Worm (Caenorhabditis elegans) whole organism, mixed stage, embryonic: ENCODE results near the gene snrp-3.

Source experiments
- M03D4.4 ChIP-seq: sonication (generic microtip); optimal IDR thresholded peaks from 2 replicates; lab custom pipeline; 2017; ENCODE audit warnings: mild to moderate bottlenecking, missing genetic modification characterization, missing compliant biosample characterization
- bed-3 ChIP-seq: fragments of 200-800 bp; sonication (Bioruptor generic); optimal IDR thresholded peaks from 3 replicates; lab custom pipeline; 2018; ENCODE audit warnings: mild to moderate bottlenecking, missing genetic modification characterization, moderate library complexity, missing compliant biosample characterization
- blmp-1 ChIP-seq: fragments of 150-350 bp; optimal IDR thresholded peaks from 2 replicates; lab custom pipeline; 2014; ENCODE audit warnings: missing biosample characterization, missing genetic modification characterization
- ceh-39 ChIP-seq: fragments of 150-350 bp; optimal IDR thresholded peaks from 2 replicates; lab custom pipeline; 2014; ENCODE audit warnings: missing biosample characterization, missing genetic modification characterization
- ceh-43 ChIP-seq: fragments of 200-800 bp; sonication (Bioruptor generic); optimal IDR thresholded peaks from 2 replicates; lab custom pipeline; 2018; ENCODE audit warnings: mild to moderate bottlenecking, missing genetic modification characterization, moderate library complexity, missing compliant biosample characterization
- ceh-83 ChIP-seq: fragments of 200-800 bp; sonication (Bioruptor generic); optimal IDR thresholded peaks from 2 replicates; lab custom pipeline; 2018; ENCODE audit warnings: mild to moderate bottlenecking, missing genetic modification characterization, missing compliant biosample characterization
- ces-1 ChIP-seq: fragments of 150-350 bp; optimal IDR thresholded peaks from 2 replicates; lab custom pipeline; 2014; ENCODE audit warnings: missing biosample characterization, missing genetic modification reagents, missing genetic modification characterization
- cnd-1 ChIP-seq: fragments of 200-800 bp; sonication (Bioruptor generic); optimal IDR thresholded peaks from 2 replicates; lab custom pipeline; 2018; ENCODE audit warnings: mild to moderate bottlenecking, missing genetic modification characterization, missing compliant biosample characterization
- drap-1 ChIP-seq: fragments of 200-800 bp; sonication (Bioruptor generic); optimal IDR thresholded peaks from 3 replicates; lab custom pipeline; 2018; ENCODE audit warnings: mild to moderate bottlenecking, missing genetic modification characterization, missing compliant biosample characterization
- elt-1 ChIP-seq: sonication (generic microtip); optimal IDR thresholded peaks from 2 replicates; lab custom pipeline; 2017; ENCODE audit warnings: missing genetic modification characterization, mild to moderate bottlenecking, missing compliant biosample characterization, antibody characterized with exemption, moderate library complexity, borderline replicate concordance; ENCODE audit not compliant: insufficient read depth
- elt-3 ChIP-seq: fragments of 150-350 bp; optimal IDR thresholded peaks from 2 replicates; lab custom pipeline; 2014; ENCODE audit warnings: missing biosample characterization, missing genetic modification characterization
- flh-1 ChIP-seq: fragments of 200-800 bp; sonication (Bioruptor generic); optimal IDR thresholded peaks from 2 replicates; lab custom pipeline; 2018; ENCODE audit warnings: mild to moderate bottlenecking, missing genetic modification characterization, moderate library complexity, missing compliant biosample characterization
- ham-2 ChIP-seq: fragments of 200-800 bp; sonication (Bioruptor generic); optimal IDR thresholded peaks from 2 replicates; lab custom pipeline; 2018; ENCODE audit warnings: mild to moderate bottlenecking, missing genetic modification characterization, missing compliant biosample characterization
- hlh-1 ChIP-seq: fragments of 150-350 bp; optimal IDR thresholded peaks from 2 replicates; lab custom pipeline; 2014; ENCODE audit warnings: missing biosample characterization, missing genetic modification reagents, missing genetic modification characterization
- lin-13 ChIP-seq: fragments of 150-350 bp; optimal IDR thresholded peaks from 2 replicates; lab custom pipeline; 2014; ENCODE audit warnings: missing biosample characterization, missing genetic modification characterization
- lin-32 ChIP-seq: fragments of 200-800 bp; sonication (Bioruptor generic); optimal IDR thresholded peaks from 2 replicates; lab custom pipeline; 2018; ENCODE audit warnings: mild to moderate bottlenecking, missing genetic modification characterization, missing compliant biosample characterization
- lsy-2 ChIP-seq: fragments of 150-350 bp; optimal IDR thresholded peaks from 2 replicates; lab custom pipeline; 2014; ENCODE audit warnings: missing biosample characterization, missing genetic modification characterization
- mab-5 ChIP-seq: fragments of 150-350 bp; optimal IDR thresholded peaks from 2 replicates; lab custom pipeline; 2014; ENCODE audit warnings: missing biosample characterization, missing genetic modification characterization
- mep-1 ChIP-seq: fragments of 150-350 bp; optimal IDR thresholded peaks from 2 replicates; lab custom pipeline; 2017; ENCODE audit warnings: missing biosample characterization, missing genetic modification reagents, missing genetic modification characterization, inconsistent platforms
- mls-2 ChIP-seq: sonication (generic microtip); optimal IDR thresholded peaks from 2 replicates; lab custom pipeline; 2016; ENCODE audit warnings: mild to moderate bottlenecking, missing genetic modification characterization, moderate library complexity, missing compliant biosample characterization
- nhr-12 ChIP-seq: fragments of 150-350 bp; optimal IDR thresholded peaks from 2 replicates; lab custom pipeline; 2014; ENCODE audit warnings: missing biosample characterization, missing genetic modification characterization
- nhr-2 ChIP-seq: fragments of 150-350 bp; optimal IDR thresholded peaks from 2 replicates; lab custom pipeline; 2014; ENCODE audit warnings: missing biosample characterization, missing genetic modification characterization
- nhr-237 ChIP-seq: fragments of 150-350 bp; optimal IDR thresholded peaks from 2 replicates; lab custom pipeline; 2014; ENCODE audit warnings: missing biosample characterization, missing genetic modification characterization
- nhr-76 ChIP-seq: sonication (generic microtip); optimal IDR thresholded peaks from 2 replicates; lab custom pipeline; 2017; ENCODE audit warnings: missing biosample characterization, missing genetic modification characterization
- pha-4 ChIP-seq: fragments of 150-350 bp; optimal IDR thresholded peaks from 2 replicates; lab custom pipeline; 2018; ENCODE audit warnings: missing biosample characterization, missing genetic modification reagents, missing genetic modification characterization
- sem-2 ChIP-seq: fragments of 200-800 bp; sonication (Bioruptor generic); optimal IDR thresholded peaks from 2 replicates; lab custom pipeline; 2018; ENCODE audit warnings: mild to moderate bottlenecking, missing genetic modification characterization, missing compliant biosample characterization
- sptf-1 ChIP-seq: sonication (generic microtip); optimal IDR thresholded peaks from 2 replicates; lab custom pipeline; 2017; ENCODE audit warnings: mild to moderate bottlenecking, missing genetic modification characterization, moderate library complexity, missing compliant biosample characterization
- tbx-8 ChIP-seq: fragments of 200-800 bp; sonication (Bioruptor generic); optimal IDR thresholded peaks from 2 replicates; lab custom pipeline; 2018; ENCODE audit warnings: mild to moderate bottlenecking, missing genetic modification characterization, moderate library complexity, missing compliant biosample characterization
- unc-120 ChIP-seq: sonication (generic microtip); optimal IDR thresholded peaks from 2 replicates; lab custom pipeline; 2017; ENCODE audit warnings: missing genetic modification characterization, missing compliant biosample characterization; ENCODE audit not compliant: poor library complexity, severe bottlenecking
- unc-39 ChIP-seq: fragments of 150-350 bp; optimal IDR thresholded peaks from 2 replicates; lab custom pipeline; 2014; ENCODE audit warnings: missing biosample characterization, missing genetic modification characterization
- unc-62 ChIP-seq: fragments of 150-350 bp; optimal IDR thresholded peaks from 2 replicates; lab custom pipeline; 2014; ENCODE audit warnings: missing biosample characterization, missing genetic modification reagents, missing genetic modification characterization
- zip-8 ChIP-seq: fragments of 150-350 bp; optimal IDR thresholded peaks from 2 replicates; lab custom pipeline; 2014; ENCODE audit warnings: missing biosample characterization, missing genetic modification characterization
- ztf-11 ChIP-seq: fragments of 150-350 bp; optimal IDR thresholded peaks from 2 replicates; lab custom pipeline; 2014; ENCODE audit warnings: missing biosample characterization, missing genetic modification characterization

snrp-3 gene

DNA sequence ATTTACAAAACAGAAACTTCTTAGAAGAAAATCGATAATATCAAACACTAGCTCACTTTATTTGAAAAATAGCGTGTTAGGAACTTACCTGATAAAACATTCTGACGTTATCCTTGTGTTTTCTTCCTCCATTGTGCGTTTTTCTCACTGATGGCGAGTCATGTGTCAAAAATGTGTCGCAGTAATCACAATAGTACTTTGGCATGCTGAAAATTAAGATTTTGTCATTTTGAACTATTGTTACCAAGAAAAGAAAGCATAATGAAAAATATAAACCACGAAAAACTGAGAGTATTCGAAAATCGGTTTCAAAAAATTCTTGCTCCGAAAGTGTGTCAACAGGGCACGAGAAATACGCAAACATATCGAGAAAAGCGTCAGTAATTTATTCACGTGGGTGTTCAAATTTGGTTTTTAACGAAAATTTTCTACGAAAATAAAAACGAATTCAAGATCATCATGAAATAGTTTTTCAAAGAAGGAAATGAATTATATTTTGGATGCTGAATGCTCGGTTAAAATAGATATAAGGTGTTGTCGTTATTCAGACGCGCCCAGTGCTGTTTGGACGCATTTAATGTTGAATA, at the start of gene snrp-3:
Gene snrp-3, minus strand, starts transcription at position 206 of the 587 bp plus-strand sequence.
- TF ChIP-seq unc-120 (tag; lab: Kevin White, UChicago) (peak; percentile 50), hlh-1 (peak; percentile 38), flh-1 (GFP tag; lab: Kevin White, UChicago) (no peak), elt-1 (tag; lab: Kevin White, UChicago) (no peak), drap-1 (GFP tag; lab: Kevin White, UChicago) (no peak), pha-4 (tag; lab: Kevin White, UChicago) (peak; percentile 79), mls-2 (tag; lab: Kevin White, UChicago) (no peak), sptf-1 (no peak), ceh-43 (GFP tag; lab: Kevin White, UChicago) (no peak), ceh-39 (tag; lab: Kevin White, UChicago) (peak; percentile 54), ceh-83 (GFP tag; lab: Kevin White, UChicago) (no peak), mep-1 (tag; lab: Kevin White, UChicago) (peak; percentile 79), nhr-237 (tag; lab: Kevin White, UChicago) (peak; percentile 76), ces-1 (peak; percentile 71), nhr-2 (tag; lab: Kevin White, UChicago) (no peak), elt-3 (tag; lab: Kevin White, UChicago) (no peak), lsy-2 (tag; lab: Kevin White, UChicago) (peak; percentile 72), nhr-12 (tag; lab: Kevin White, UChicago) (no peak), blmp-1 (tag; lab: Kevin White, UChicago) (no peak), zip-8 (tag; lab: Kevin White, UChicago) (no peak), cnd-1 (tag; lab: Kevin White, UChicago) (peak; percentile 58), unc-62 (peak; percentile 11), lin-13 (tag; lab: Kevin White, UChicago) (peak; percentile 41)

DNA sequence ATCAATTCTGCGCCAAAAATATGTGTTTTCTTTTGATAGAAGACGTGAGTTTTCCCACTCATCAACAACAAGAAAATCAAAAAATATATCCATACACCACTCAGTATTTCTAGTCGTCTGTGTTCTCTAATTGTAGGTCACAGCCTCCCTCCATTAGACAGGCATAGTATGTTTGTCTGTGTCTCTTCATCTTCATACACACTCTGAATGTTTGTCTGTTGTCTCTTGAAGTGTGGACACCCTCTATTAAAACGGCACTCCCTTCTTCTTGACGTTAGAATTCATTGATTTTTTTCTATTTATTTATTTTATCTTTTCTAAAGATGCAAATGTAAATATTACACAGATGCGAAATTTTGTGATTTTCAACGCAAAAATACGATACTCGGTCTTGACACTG, 49.7 kb upstream of the snrp-3 start:
- TF ChIP-seq lsy-2 (tag; lab: Kevin White, UChicago) (no peak), nhr-2 (tag; lab: Kevin White, UChicago) (no peak), elt-1 (tag; lab: Kevin White, UChicago) (no peak), flh-1 (GFP tag; lab: Kevin White, UChicago) (no peak), nhr-12 (tag; lab: Kevin White, UChicago) (no peak), pha-4 (tag; lab: Kevin White, UChicago) (peak; percentile 35), nhr-76 (tag; lab: Kevin White, UChicago) (no peak), sem-2 (no peak), lin-32 (GFP tag; lab: Kevin White, UChicago) (no peak), ztf-11 (tag; lab: Kevin White, UChicago) (no peak), hlh-1 (peak; percentile 11), mls-2 (tag; lab: Kevin White, UChicago) (no peak), elt-3 (tag; lab: Kevin White, UChicago) (no peak), nhr-237 (tag; lab: Kevin White, UChicago) (no peak), ceh-39 (tag; lab: Kevin White, UChicago) (no peak), zip-8 (tag; lab: Kevin White, UChicago) (no peak), ceh-83 (GFP tag; lab: Kevin White, UChicago) (no peak), unc-62 (no peak), M03D4.4 (tag; lab: Kevin White, UChicago) (no peak), unc-120 (tag; lab: Kevin White, UChicago) (peak; percentile 10), cnd-1 (tag; lab: Kevin White, UChicago) (no peak)

DNA sequence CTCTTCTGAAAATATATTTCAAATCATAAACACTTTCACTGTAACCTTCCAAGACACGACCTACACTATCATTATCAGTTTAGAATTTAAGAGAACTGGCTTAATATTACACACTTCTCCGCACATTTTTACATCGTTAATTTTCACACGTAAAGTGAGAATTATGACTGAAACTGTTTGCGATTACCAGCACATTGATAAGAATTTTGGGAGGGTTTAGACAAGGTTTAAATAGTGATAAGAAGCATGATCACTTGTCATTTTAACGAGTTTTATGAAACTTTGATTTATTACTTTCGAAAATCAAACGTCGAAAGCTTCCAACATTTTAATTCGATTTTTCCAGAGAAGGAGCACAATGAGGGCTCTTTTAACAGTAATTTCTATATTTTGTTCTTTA, 42.9 kb upstream of the snrp-3 start, which contains the start of gene F21D5.3:
Gene F21D5.3, plus strand, starts transcription at position 347 of the 400 bp plus-strand sequence.
- no peak for TF ChIP-seq nhr-12 (tag; lab: Kevin White, UChicago)
- no peak for TF ChIP-seq unc-120 (tag; lab: Kevin White, UChicago)
- no peak for TF ChIP-seq drap-1 (GFP tag; lab: Kevin White, UChicago)
- TF ChIP-seq ces-1: no peak
- no peak for TF ChIP-seq unc-39
- TF ChIP-seq unc-62: no peak
- TF ChIP-seq sem-2: no peak
- TF ChIP-seq ztf-11 (tag; lab: Kevin White, UChicago): no peak
- no peak for TF ChIP-seq cnd-1 (tag; lab: Kevin White, UChicago)

DNA sequence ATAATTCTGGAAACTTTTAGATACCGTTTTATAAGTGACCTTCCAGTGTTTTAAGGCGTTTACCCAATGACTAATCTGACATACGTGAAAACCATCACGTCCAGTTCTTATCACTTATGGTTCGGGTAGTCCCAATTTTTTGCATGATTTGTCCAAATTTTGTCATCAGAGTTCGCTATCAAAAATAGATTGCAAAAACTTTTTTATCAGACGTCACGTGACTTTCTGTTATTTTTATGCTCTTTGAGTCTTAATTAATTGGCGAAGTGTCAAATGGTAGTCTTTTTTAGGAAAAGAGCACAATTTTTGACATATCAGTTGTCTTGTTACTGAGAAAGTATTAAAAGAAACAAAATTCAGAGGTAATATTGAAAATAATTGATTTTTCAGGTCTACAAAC, 42.0 kb upstream of the snrp-3 start:
- TF ChIP-seq ceh-39 (tag; lab: Kevin White, UChicago) (no peak), nhr-12 (tag; lab: Kevin White, UChicago) (no peak), hlh-1 (no peak), ceh-83 (GFP tag; lab: Kevin White, UChicago) (no peak), sem-2 (no peak), nhr-76 (tag; lab: Kevin White, UChicago) (no peak), zip-8 (tag; lab: Kevin White, UChicago) (no peak), nhr-237 (tag; lab: Kevin White, UChicago) (no peak), flh-1 (GFP tag; lab: Kevin White, UChicago) (no peak), lsy-2 (tag; lab: Kevin White, UChicago) (no peak), bed-3 (GFP tag; lab: Kevin White, UChicago) (no peak), mab-5 (tag; lab: Kevin White, UChicago) (no peak), mls-2 (tag; lab: Kevin White, UChicago) (no peak), ceh-43 (GFP tag; lab: Kevin White, UChicago) (no peak), lin-32 (GFP tag; lab: Kevin White, UChicago) (no peak), tbx-8 (GFP tag; lab: Kevin White, UChicago) (no peak), unc-120 (tag; lab: Kevin White, UChicago) (no peak), ham-2 (GFP tag; lab: Kevin White, UChicago) (no peak), M03D4.4 (tag; lab: Kevin White, UChicago) (no peak), unc-39 (no peak)
